Fruit fly (Drosophila melanogaster): ENCODE data around the gene Anp.

dm6 chr3R:30191462-30191874 is 18.3 kb upstream of the Anp start:
- TF ChIP-seq H15 (GFP tag; IDR thresholded peaks at IDR 0.05) (no peak), CG12391 (tag; optimal IDR thresholded peaks at IDR 0.05) (peak; percentile 39), CG8478 (optimal IDR thresholded peaks at IDR 0.05) (no peak), ttk (GFP tag; IDR thresholded peaks at IDR 0.05) (no peak), CG13123 (GFP tag; optimal IDR thresholded peaks at IDR 0.05) (no peak)
